Worm (Caenorhabditis elegans) whole organism, midembryonic: ENCODE measurements around the gene srv-10.

ENCODE experiments used
- T22C8.4 ChIP-seq: fragments of 200-800 bp; sonication (Bioruptor generic); IDR thresholded peaks from 2 replicates; pipeline ENCODE4 v1.3.6; 2022; ENCODE audit warnings: missing genetic modification characterization, missing compliant biosample characterization
- klf-2 ChIP-seq: fragments of 200-800 bp; sonication (Bioruptor generic); conservative IDR thresholded peaks from 2 replicates; pipeline ENCODE4 v1.3.6; 2022; ENCODE audit warnings: missing genetic modification reagents, missing genetic modification characterization, missing compliant biosample characterization
- med-1 ChIP-seq: sonication (generic microtip); optimal IDR thresholded peaks from 2 replicates; lab custom pipeline; 2017; ENCODE audit warnings: missing genetic modification characterization, mild to moderate bottlenecking, missing compliant biosample characterization, antibody characterized with exemption, missing genetic modification reagents; ENCODE audit not compliant: insufficient read depth
- ref-1 ChIP-seq: fragments of 200-800 bp; sonication (Bioruptor generic); conservative IDR thresholded peaks from 2 replicates; pipeline ENCODE4 v1.3.6; 2022; ENCODE audit warnings: missing genetic modification reagents, missing genetic modification characterization, missing compliant biosample characterization
- tab-1 ChIP-seq: fragments of 200-800 bp; sonication (Bioruptor generic); IDR thresholded peaks from 2 replicates; pipeline ENCODE4 v1.3.6; 2022; ENCODE audit warnings: missing genetic modification characterization, missing compliant biosample characterization

DNA sequence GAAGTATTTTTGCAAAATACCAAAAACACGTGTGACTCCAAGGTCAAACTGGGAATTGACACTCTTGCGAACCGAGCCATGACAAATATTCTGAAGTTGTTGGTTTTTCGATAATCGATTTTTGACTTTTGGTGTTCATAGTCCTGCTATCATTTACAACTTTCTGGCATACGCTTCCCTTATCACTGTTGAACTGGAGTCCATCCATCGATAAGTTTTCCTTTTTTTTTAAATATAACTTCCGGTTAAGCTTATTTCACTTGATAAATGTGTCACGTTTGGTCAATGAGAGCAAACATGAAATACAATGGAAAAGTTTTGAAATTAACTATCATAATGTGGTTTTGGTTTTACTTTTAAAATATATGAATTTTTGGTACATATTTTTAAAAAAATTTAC lies 2.0 kb upstream of the srv-10 start:
- TF ChIP-seq tab-1 (GFP tag; lab: Robert Waterston, UW) (no peak), med-1 (GFP tag; lab: Kevin White, UChicago) (no peak), klf-2 (no peak), ref-1 (GFP tag; lab: Robert Waterston, UW) (no peak), T22C8.4 (GFP tag; lab: Robert Waterston, UW) (no peak)
